Worm (Caenorhabditis elegans): ENCODE results near the gene F59B10.3.
A peak's percentile ranks its signal among the peaks of the same experiment; 100 is the strongest.

ce11 chrII:10541923-10542486 lies 31.7 kb downstream of the F59B10.3 start, which contains the start of gene pro-1:
- TF ChIP-seq mab-5 (tag; optimal IDR thresholded peaks at IDR 0.05) (no peak), ztf-11 (tag; optimal IDR thresholded peaks at IDR 0.05) (peak; percentile 16), pha-4 (tag; optimal IDR thresholded peaks at IDR 0.05) (peak; percentile 5), elt-1 (tag; optimal IDR thresholded peaks at IDR 0.05; ENCODE audit: borderline replicate concordance, insufficient read depth) (no peak), M03D4.4 (tag; optimal IDR thresholded peaks at IDR 0.05) (peak; percentile 45), nhr-28 (tag; optimal IDR thresholded peaks at IDR 0.05) (no peak), lsy-2 (tag; optimal IDR thresholded peaks at IDR 0.05) (peak; percentile 55), unc-120 (tag; optimal IDR thresholded peaks at IDR 0.05; ENCODE audit: poor library complexity, severe bottlenecking) (no peak), ces-1 (GFP tag; optimal IDR thresholded peaks at IDR 0.05) (peak; percentile 46), mls-2 (tag; optimal IDR thresholded peaks at IDR 0.05) (no peak)
